Worm (Caenorhabditis elegans): Measurements from ENCODE around the gene T16G1.6.

T16G1.6 gene

ce11 chrV:12921680-12922079, 15.3 kb downstream of the T16G1.6 start:
- peak; percentile 88 for TF ChIP-seq dmd-6 (GFP tag; IDR thresholded peaks at IDR 0.05)
- TF ChIP-seq T20F7.1 (GFP tag; optimal IDR thresholded peaks at IDR 0.05) = no peak
- TF ChIP-seq nhr-76 (tag; optimal IDR thresholded peaks at IDR 0.05) = no peak
- peak; percentile 87 for TF ChIP-seq nhr-28 (tag; optimal IDR thresholded peaks at IDR 0.05)
- TF ChIP-seq zip-2 (tag; optimal IDR thresholded peaks at IDR 0.05) = no peak
- TF ChIP-seq lin-13 (GFP tag; optimal IDR thresholded peaks at IDR 0.05) = no peak
- peak; percentile 52; the same call in 1 of the 2 replicates for TF ChIP-seq php-3 (GFP tag; IDR thresholded peaks at IDR 0.05)
- peak; percentile 31 for TF ChIP-seq ztf-7 (tag; optimal IDR thresholded peaks at IDR 0.05)
- TF ChIP-seq dve-1 (tag; optimal IDR thresholded peaks at IDR 0.05; ENCODE audit: insufficient read depth) = peak; percentile 61
- TF ChIP-seq mxl-3 (GFP tag; optimal IDR thresholded peaks at IDR 0.05) = peak; percentile 37
- no peak for TF ChIP-seq ztf-11 (tag; optimal IDR thresholded peaks at IDR 0.05)
- no peak for TF ChIP-seq daf-16 (GFP tag; optimal IDR thresholded peaks at IDR 0.05)
- peak; percentile 68 for TF ChIP-seq daf-16 (tag; optimal IDR thresholded peaks at IDR 0.05)
- no peak for TF ChIP-seq snpc-4 (tag; optimal IDR thresholded peaks at IDR 0.05)
- TF ChIP-seq cey-2 (tag; optimal IDR thresholded peaks at IDR 0.05; ENCODE audit: borderline replicate concordance, insufficient read depth) = no peak
- TF ChIP-seq ceh-28 (tag; optimal IDR thresholded peaks at IDR 0.05) = no peak
- peak; percentile 76 for TF ChIP-seq hlh-11 (tag; optimal IDR thresholded peaks at IDR 0.05)
- no peak for TF ChIP-seq zfp-3 (GFP tag; conservative IDR thresholded peaks at IDR 0.05)
- TF ChIP-seq nhr-77 (tag; optimal IDR thresholded peaks at IDR 0.05) = peak; percentile 25
- TF ChIP-seq pqm-1 (tag; optimal IDR thresholded peaks at IDR 0.05) = peak; percentile 76
- peak in 1 of 2 experiments; percentile 63 for TF ChIP-seq unc-62 (GFP tag; optimal IDR thresholded peaks at IDR 0.05 in 1 of 2)
- no peak for TF ChIP-seq unc-62 (tag; optimal IDR thresholded peaks at IDR 0.05)
- peak; percentile 54 for TF ChIP-seq hlh-30 (tag; optimal IDR thresholded peaks at IDR 0.05; ENCODE audit: insufficient read depth)
- TF ChIP-seq egl-43 (GFP tag; IDR thresholded peaks at IDR 0.05) = no peak
- no peak for TF ChIP-seq lin-38 (GFP tag; IDR thresholded peaks at IDR 0.05)
- TF ChIP-seq tra-1 (GFP tag; IDR thresholded peaks at IDR 0.05) = no peak
- TF ChIP-seq lin-15B (tag; optimal IDR thresholded peaks at IDR 0.05) = no peak
- TF ChIP-seq nhr-6 (tag; optimal IDR thresholded peaks at IDR 0.05) = peak; percentile 48

DNA sequence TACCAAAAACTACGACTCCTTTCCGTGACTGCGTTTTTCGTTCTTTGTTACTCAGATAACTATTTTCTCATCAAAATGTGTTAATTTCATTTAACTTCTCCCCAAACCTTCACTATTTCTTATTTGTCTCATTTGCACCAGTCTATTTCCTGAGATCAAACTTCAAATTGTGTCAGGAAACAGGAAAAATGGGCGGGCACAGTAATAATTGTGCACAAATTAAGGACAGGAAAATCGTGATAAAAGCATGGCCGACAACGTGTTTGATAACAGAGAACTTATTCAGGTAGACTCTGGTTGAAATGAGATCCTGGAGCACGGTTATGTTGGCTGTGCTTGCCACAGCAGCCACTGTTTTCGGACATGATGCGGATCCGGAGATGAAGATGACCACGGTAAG, 17.3 kb downstream of the T16G1.6 start, which contains the start of gene lipl-1:
Gene lipl-1 (plus strand): TSS at position 282 of the 400 bp plus-strand sequence.
- TF ChIP-seq daf-8 (GFP tag; IDR thresholded peaks at IDR 0.05) (no peak), saeg-2 (GFP tag; IDR thresholded peaks at IDR 0.05) (no peak), dmd-6 (GFP tag; IDR thresholded peaks at IDR 0.05) (peak; percentile 67), ces-1 (GFP tag; optimal IDR thresholded peaks at IDR 0.05) (no peak), mxl-3 (GFP tag; optimal IDR thresholded peaks at IDR 0.05) (peak; percentile 54), ceh-82 (tag; optimal IDR thresholded peaks at IDR 0.05) (no peak), nhr-25 (tag; optimal IDR thresholded peaks at IDR 0.05; ENCODE audit: borderline replicate concordance, insufficient read depth) (no peak), Y48G9A.11 (GFP tag; IDR thresholded peaks at IDR 0.05) (no peak), lsy-2 (tag; optimal IDR thresholded peaks at IDR 0.05) (no peak), egl-27 (tag; optimal IDR thresholded peaks at IDR 0.05) (no peak), nhr-42 (GFP tag; IDR thresholded peaks at IDR 0.05) (no peak), mdl-1 (tag; optimal IDR thresholded peaks at IDR 0.05) (no peak), daf-16 (GFP tag; optimal IDR thresholded peaks at IDR 0.05) (no peak), daf-16 (tag; optimal IDR thresholded peaks at IDR 0.05) (peak; percentile 14), nhr-28 (tag; optimal IDR thresholded peaks at IDR 0.05) (peak; percentile 58)

DNA sequence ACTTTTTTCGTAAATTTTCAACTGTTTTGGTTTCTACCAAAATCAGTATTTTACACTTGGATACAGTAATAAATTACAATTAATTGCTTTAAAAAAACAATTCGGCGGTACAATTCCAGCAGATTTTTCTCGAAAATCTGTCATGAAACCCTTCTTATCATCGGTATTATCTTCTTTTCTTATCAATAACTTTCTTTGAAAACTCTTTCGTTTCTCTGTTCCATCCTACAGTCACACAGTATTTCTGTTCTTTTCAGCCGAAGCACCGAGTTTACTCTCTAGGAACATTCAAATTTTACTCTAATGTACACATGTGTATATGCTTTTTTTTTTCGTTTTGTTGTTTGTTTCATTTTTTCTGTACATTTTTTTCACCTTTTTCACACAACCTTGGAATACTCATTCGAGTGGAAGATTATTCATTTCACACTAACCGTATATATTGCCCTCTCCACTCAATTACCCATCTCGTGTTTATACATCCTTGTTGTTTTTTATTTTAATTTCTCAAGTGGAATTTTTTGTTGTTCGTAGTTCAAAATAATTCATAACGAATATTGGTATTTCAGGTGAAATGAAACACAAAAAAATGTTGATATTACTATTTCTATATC, 27.3 kb downstream of the T16G1.6 start, which contains the start of gene nid-1:
Gene nid-1 (plus strand): TSS at position 564 of the 614 bp plus-strand sequence.
- no peak for TF ChIP-seq arid-1 (GFP tag; conservative IDR thresholded peaks at IDR 0.05)
- no peak for TF ChIP-seq nhr-102 (tag; optimal IDR thresholded peaks at IDR 0.05)
- no peak for TF ChIP-seq daf-16 (GFP tag; optimal IDR thresholded peaks at IDR 0.05)
- TF ChIP-seq daf-16 (tag; optimal IDR thresholded peaks at IDR 0.05) = peak; percentile 96
- no peak for TF ChIP-seq aha-1 (tag)
- TF ChIP-seq dmd-9 (GFP tag; IDR thresholded peaks at IDR 0.05) = no peak
- TF ChIP-seq gei-8 (GFP tag; optimal IDR thresholded peaks at IDR 0.05) = no peak
- no peak for TF ChIP-seq spr-3 (GFP tag; optimal IDR thresholded peaks at IDR 0.05)
- peak; percentile 16 for TF ChIP-seq nhr-77 (tag; optimal IDR thresholded peaks at IDR 0.05)
- TF ChIP-seq ZK546.5 (tag; optimal IDR thresholded peaks at IDR 0.05) = no peak
- no peak for TF ChIP-seq sdz-12 (GFP tag; optimal IDR thresholded peaks at IDR 0.05)
- TF ChIP-seq unc-130 (GFP tag; optimal IDR thresholded peaks at IDR 0.05) = no peak
- TF ChIP-seq daf-12 (tag; optimal IDR thresholded peaks at IDR 0.05) = no peak
- no peak for TF ChIP-seq dmd-8 (GFP tag; IDR thresholded peaks at IDR 0.05)
- TF ChIP-seq daf-19 (GFP tag; conservative IDR thresholded peaks at IDR 0.05) = no peak

Data from whole organism, L4 larva.